Fruit fly (Drosophila melanogaster): ENCODE data around the gene CG17261.

CG17261 gene

dm6 chr2L:2999113-2999512, 43.2 kb upstream of the CG17261 start, which contains the start of gene Ccdc85 (continued):
- TF ChIP-seq CG2129 (GFP tag; IDR thresholded peaks at IDR 0.05; ENCODE audit: partially characterized antibody): peak; percentile 57
- TF ChIP-seq Rfx (GFP tag; IDR thresholded peaks at IDR 0.05): peak; percentile 19; the same call in 1 of the 2 replicates
- no peak for TF ChIP-seq Ada2b (GFP tag; IDR thresholded peaks at IDR 0.05)
- no peak for TF ChIP-seq Sox100B (GFP tag; optimal IDR thresholded peaks at IDR 0.05)
- TF ChIP-seq mam (GFP tag; optimal IDR thresholded peaks at IDR 0.05): no peak
- TF ChIP-seq Ets97D (GFP tag; optimal IDR thresholded peaks at IDR 0.05): peak; percentile 58
- no peak for TF ChIP-seq odd (GFP tag; optimal IDR thresholded peaks at IDR 0.05)
- TF ChIP-seq CG9817 (tag; optimal IDR thresholded peaks at IDR 0.05): no peak
- no peak for TF ChIP-seq br (optimal IDR thresholded peaks at IDR 0.05)
- TF ChIP-seq Sin3A (optimal IDR thresholded peaks at IDR 0.05): peak; percentile 30
- peak; percentile 84 for TF ChIP-seq CG15601 (tag; optimal IDR thresholded peaks at IDR 0.05)
- no peak for TF ChIP-seq rib (GFP tag; IDR thresholded peaks at IDR 0.05)
- no peak for TF ChIP-seq CG10431 (GFP tag; optimal IDR thresholded peaks at IDR 0.05)
- no peak for TF ChIP-seq CG1647 (GFP tag; optimal IDR thresholded peaks at IDR 0.05)
- no peak for TF ChIP-seq CG17359 (tag; optimal IDR thresholded peaks at IDR 0.05)
- TF ChIP-seq insv (GFP tag; optimal IDR thresholded peaks at IDR 0.05): no peak
- peak; percentile 21; the same call in 1 of the 3 replicates for TF ChIP-seq row (GFP tag; IDR thresholded peaks at IDR 0.05)
- TF ChIP-seq ro (GFP tag; IDR thresholded peaks at IDR 0.05): no peak
- TF ChIP-seq unc-4 (GFP tag; IDR thresholded peaks at IDR 0.05; ENCODE audit: partially characterized antibody): peak; percentile 90
- TF ChIP-seq CG15073 (GFP tag; optimal IDR thresholded peaks at IDR 0.05): no peak
- no peak for TF ChIP-seq usp (GFP tag; optimal IDR thresholded peaks at IDR 0.05)
- no peak for TF ChIP-seq corto (GFP tag; optimal IDR thresholded peaks at IDR 0.05)
- peak; percentile 76 for TF ChIP-seq ci (GFP tag; IDR thresholded peaks at IDR 0.05)
- no peak for TF ChIP-seq sisA (GFP tag; IDR thresholded peaks at IDR 0.05)
- TF ChIP-seq HLHmδ (GFP tag; optimal IDR thresholded peaks at IDR 0.05): peak; percentile 44
- TF ChIP-seq gem (tag; optimal IDR thresholded peaks at IDR 0.05): no peak
- peak; percentile 95 for TF ChIP-seq hbn (GFP tag; IDR thresholded peaks at IDR 0.05; ENCODE audit: partially characterized antibody)
- TF ChIP-seq CG1233 (GFP tag; optimal IDR thresholded peaks at IDR 0.05): no peak
- peak; percentile 99 for TF ChIP-seq CG7963 (GFP tag; IDR thresholded peaks at IDR 0.05; ENCODE audit: partially characterized antibody)
- no peak for TF ChIP-seq Aef1 (GFP tag; IDR thresholded peaks at IDR 0.05)
- TF ChIP-seq ERR (GFP tag; optimal IDR thresholded peaks at IDR 0.05): peak; percentile 15
- peak; percentile 89 for TF ChIP-seq knrl (GFP tag; IDR thresholded peaks at IDR 0.05; ENCODE audit: partially characterized antibody)
- TF ChIP-seq CG12236 (GFP tag; optimal IDR thresholded peaks at IDR 0.05): no peak
- no peak for TF ChIP-seq Camta (GFP tag; optimal IDR thresholded peaks at IDR 0.05)
- TF ChIP-seq CG11085 (GFP tag; IDR thresholded peaks at IDR 0.05): no peak
- no peak for TF ChIP-seq CG3281 (GFP tag; optimal IDR thresholded peaks at IDR 0.05)
- TF ChIP-seq CG9797 (GFP tag; optimal IDR thresholded peaks at IDR 0.05): peak; percentile 37
- TF ChIP-seq phol (tag; optimal IDR thresholded peaks at IDR 0.05): peak; percentile 33
- no peak for TF ChIP-seq NfI (GFP tag; optimal IDR thresholded peaks at IDR 0.05)
- TF ChIP-seq CG2199 (GFP tag; IDR thresholded peaks at IDR 0.05): 0 out of 3 replicates have a peak, but pooled peaks have one; percentile 10
- TF ChIP-seq CG42726 (GFP tag; IDR thresholded peaks at IDR 0.05; ENCODE audit: partially characterized antibody): peak; percentile 92
- TF ChIP-seq CG7357 (GFP tag; IDR thresholded peaks at IDR 0.05): no peak
- peak; percentile 83 for TF ChIP-seq trem (tag; optimal IDR thresholded peaks at IDR 0.05)
- no peak for TF ChIP-seq salm (tag; optimal IDR thresholded peaks at IDR 0.05)
- no peak for TF ChIP-seq CG12219 (GFP tag; optimal IDR thresholded peaks at IDR 0.05)
- peak; percentile 10 for TF ChIP-seq CG30020 (tag; optimal IDR thresholded peaks at IDR 0.05)
- TF ChIP-seq gsb (GFP tag; IDR thresholded peaks at IDR 0.05): no peak
- no peak for TF ChIP-seq tx (GFP tag; optimal IDR thresholded peaks at IDR 0.05)
- peak; percentile 2 for TF ChIP-seq CG13296 (GFP tag; optimal IDR thresholded peaks at IDR 0.05)
- TF ChIP-seq Hmx (GFP tag; optimal IDR thresholded peaks at IDR 0.05): no peak
- TF ChIP-seq lov (optimal IDR thresholded peaks at IDR 0.05): no peak
- 0 out of 3 replicates have a peak, but pooled peaks have one; percentile 26 for TF ChIP-seq lov (GFP tag; IDR thresholded peaks at IDR 0.05)
